Fruit fly (Drosophila melanogaster): ENCODE data around the gene CG42729.

Gene CG42729

DNA sequence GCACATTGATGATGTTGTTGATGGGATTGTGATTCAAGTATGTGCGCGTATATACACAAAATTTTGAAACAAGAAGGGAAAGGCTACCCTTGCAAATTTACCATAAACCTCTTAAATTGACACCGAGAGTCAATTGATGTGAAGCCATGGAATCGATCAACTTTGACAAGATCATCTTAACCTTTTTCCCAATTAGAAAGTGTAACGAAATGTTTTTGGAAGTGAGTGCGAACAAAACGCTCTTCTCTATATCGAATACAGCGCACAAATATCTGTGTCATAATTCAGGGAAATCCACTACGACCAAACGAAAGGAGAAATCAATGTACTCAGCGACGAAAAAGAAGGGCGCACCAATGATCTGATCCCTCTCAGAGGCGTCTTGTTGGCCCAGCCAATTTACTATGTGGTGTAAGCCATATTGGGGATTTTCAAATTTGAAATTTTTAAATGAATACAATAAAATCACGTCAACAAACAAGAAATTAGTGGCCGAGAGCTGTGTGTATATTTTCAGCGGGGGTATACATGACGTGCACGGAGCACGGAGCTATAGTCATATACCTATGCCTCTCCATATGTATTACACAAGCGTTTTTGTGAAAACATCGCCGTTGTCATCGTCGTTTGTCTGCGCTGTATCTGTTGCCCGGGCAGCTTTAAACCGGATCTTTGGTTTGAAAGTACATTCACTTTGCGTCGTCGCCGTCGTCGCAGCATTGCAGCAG is 6.2 kb upstream of the CG42729 start (continued):
- TF ChIP-seq CG9797 (GFP tag; optimal IDR thresholded peaks at IDR 0.05) = no peak
- TF ChIP-seq CG31388 (GFP tag; optimal IDR thresholded peaks at IDR 0.05) = peak; percentile 10
- no peak for TF ChIP-seq chm (GFP tag; IDR thresholded peaks at IDR 0.05)
- TF ChIP-seq sens-2 (GFP tag; IDR thresholded peaks at IDR 0.05) = peak; percentile 40; the same call in 1 of the 2 replicates
- TF ChIP-seq tap (tag; optimal IDR thresholded peaks at IDR 0.05) = peak; percentile 43
- TF ChIP-seq Asciz (GFP tag; optimal IDR thresholded peaks at IDR 0.05) = peak; percentile 30
- TF ChIP-seq CG13894 (tag; optimal IDR thresholded peaks at IDR 0.05) = no peak
- TF ChIP-seq CG4424 (GFP tag; optimal IDR thresholded peaks at IDR 0.05) = peak; percentile 15
- no peak for TF ChIP-seq az2 (GFP tag; optimal IDR thresholded peaks at IDR 0.05)
- TF ChIP-seq lab (GFP tag; optimal IDR thresholded peaks at IDR 0.05) = peak; percentile 61
- TF ChIP-seq Mrtf (GFP tag; IDR thresholded peaks at IDR 0.05) = no peak
- peak; percentile 16 for TF ChIP-seq CG3163 (GFP tag; optimal IDR thresholded peaks at IDR 0.05)
- peak; percentile 33 for TF ChIP-seq PHDP (tag; optimal IDR thresholded peaks at IDR 0.05)
- peak; percentile 27 for TF ChIP-seq CG16863 (GFP tag; optimal IDR thresholded peaks at IDR 0.05)
- TF ChIP-seq CG12236 (GFP tag; optimal IDR thresholded peaks at IDR 0.05) = peak; percentile 35
- TF ChIP-seq CG11560 (tag; IDR thresholded peaks at IDR 0.05) = no peak
- TF ChIP-seq sisA (GFP tag; IDR thresholded peaks at IDR 0.05) = peak; percentile 16; the same call in 1 of the 2 replicates
- no peak for TF ChIP-seq cato (GFP tag; optimal IDR thresholded peaks at IDR 0.05; ENCODE audit: borderline replicate concordance)
- TF ChIP-seq CG15601 (tag; optimal IDR thresholded peaks at IDR 0.05) = peak; percentile 25
- TF ChIP-seq H2.0 (GFP tag; IDR thresholded peaks at IDR 0.05) = peak; percentile 46; the same call in 1 of the 2 replicates
- TF ChIP-seq tll (GFP tag; optimal IDR thresholded peaks at IDR 0.05) = no peak
- TF ChIP-seq Dip2 (GFP tag; IDR thresholded peaks at IDR 0.05) = no peak
- peak; percentile 3 for TF ChIP-seq CG1529 (GFP tag; optimal IDR thresholded peaks at IDR 0.05)
- peak; percentile 29 for TF ChIP-seq CG1792 (GFP tag; optimal IDR thresholded peaks at IDR 0.05)
- peak; percentile 62 for TF ChIP-seq abd-A (tag; optimal IDR thresholded peaks at IDR 0.05)
- TF ChIP-seq zf30C (GFP tag; optimal IDR thresholded peaks at IDR 0.05) = no peak
- peak; percentile 31 for TF ChIP-seq CG7987 (GFP tag; optimal IDR thresholded peaks at IDR 0.05)
- no peak for TF ChIP-seq twi (tag; optimal IDR thresholded peaks at IDR 0.05)
- TF ChIP-seq CG10565 (GFP tag; optimal IDR thresholded peaks at IDR 0.05) = no peak
- peak; percentile 52 for TF ChIP-seq ind (GFP tag; optimal IDR thresholded peaks at IDR 0.05)
- peak; percentile 28 for TF ChIP-seq bcd (GFP tag; optimal IDR thresholded peaks at IDR 0.05)
- no peak for TF ChIP-seq unc-4 (GFP tag; IDR thresholded peaks at IDR 0.05; ENCODE audit: partially characterized antibody)
- peak; percentile 34 for TF ChIP-seq CG33557 (GFP tag; optimal IDR thresholded peaks at IDR 0.05)
- TF ChIP-seq pan (optimal IDR thresholded peaks at IDR 0.05) = no peak
- peak in 1 of 2 experiments; percentile 22 for TF ChIP-seq pan (GFP tag; optimal IDR thresholded peaks at IDR 0.05 in 1 of 2, IDR thresholded peaks at IDR 0.05 in 1 of 2)
- no peak for TF ChIP-seq gfzf (GFP tag; optimal IDR thresholded peaks at IDR 0.05)
- peak; percentile 42 for TF ChIP-seq Xbp1 (GFP tag; optimal IDR thresholded peaks at IDR 0.05)
- TF ChIP-seq CG10366 (GFP tag; IDR thresholded peaks at IDR 0.05) = no peak
- TF ChIP-seq CG12391 (tag; optimal IDR thresholded peaks at IDR 0.05) = peak; percentile 32
- TF ChIP-seq Sox102F (GFP tag; optimal IDR thresholded peaks at IDR 0.05) = peak; percentile 58
- TF ChIP-seq CG10209 (GFP tag; optimal IDR thresholded peaks at IDR 0.05) = peak; percentile 20
- TF ChIP-seq CG6791 (GFP tag; IDR thresholded peaks at IDR 0.05; ENCODE audit: partially characterized antibody) = no peak
- no peak for TF ChIP-seq fd102C (GFP tag; optimal IDR thresholded peaks at IDR 0.05)
- TF ChIP-seq CG32767 (GFP tag; IDR thresholded peaks at IDR 0.05) = 0 out of 2 replicates have a peak, but pooled peaks have one; percentile 48
- TF ChIP-seq fu2 (GFP tag; optimal IDR thresholded peaks at IDR 0.05) = no peak
- TF ChIP-seq CG3995 (GFP tag; optimal IDR thresholded peaks at IDR 0.05) = peak; percentile 23
- TF ChIP-seq CG18262 (tag; optimal IDR thresholded peaks at IDR 0.05) = peak; percentile 30
- TF ChIP-seq fd3F (GFP tag; optimal IDR thresholded peaks at IDR 0.05) = no peak
- TF ChIP-seq Awh (GFP tag; IDR thresholded peaks at IDR 0.05) = peak; percentile 12; the same call in 1 of the 2 replicates

All from whole organism, embryonic.